Fruit fly (Drosophila melanogaster) whole organism, prepupa: ENCODE results near the gene Reg-2.

Experiments used
- CG10631 ChIP-seq: fragments of 200-800 bp; sonication (Bioruptor generic); optimal IDR thresholded peaks from 2 replicates; lab custom pipeline; 2016; ENCODE audit warnings: missing biosample characterization, missing genetic modification characterization
- CG10669 ChIP-seq: fragments of 200-800 bp; sonication (Bioruptor generic); optimal IDR thresholded peaks from 3 replicates; lab custom pipeline; 2018; ENCODE audit warnings: missing biosample characterization, mild to moderate bottlenecking, missing genetic modification characterization, moderate library complexity
- CG15336 ChIP-seq: fragments of 200-800 bp; sonication (Bioruptor generic); IDR thresholded peaks from 2 replicates; pipeline ENCODE4 v1.3.6; 2022; ENCODE audit warnings: missing biosample characterization, missing genetic modification characterization
- CG16779 ChIP-seq: fragments of 200-800 bp; sonication (Bioruptor generic); optimal IDR thresholded peaks from 3 replicates; lab custom pipeline; 2017; ENCODE audit warnings: missing biosample characterization, mild to moderate bottlenecking, missing genetic modification characterization
- CG3032 ChIP-seq: fragments of 200-800 bp; optimal IDR thresholded peaks from 2 replicates; lab custom pipeline; 2019; ENCODE audit warnings: missing biosample characterization, mild to moderate bottlenecking, missing genetic modification characterization, moderate library complexity
- CG31627 ChIP-seq: fragments of 200-800 bp; sonication (Bioruptor generic); optimal IDR thresholded peaks from 3 replicates; lab custom pipeline; 2016; ENCODE audit warnings: missing biosample characterization, missing genetic modification characterization
- CG34406 ChIP-seq: fragments of 200-800 bp; sonication (Bioruptor generic); optimal IDR thresholded peaks from 3 replicates; lab custom pipeline; 2016; ENCODE audit warnings: missing biosample characterization, missing genetic modification characterization
- CG4318 ChIP-seq: fragments of 200-800 bp; sonication (Bioruptor generic); optimal IDR thresholded peaks from 3 replicates; lab custom pipeline; 2017; ENCODE audit warnings: missing biosample characterization, mild to moderate bottlenecking, missing genetic modification characterization
- CG6163 ChIP-seq: fragments of 200-800 bp; sonication (Bioruptor generic); IDR thresholded peaks from 3 replicates; pipeline ENCODE4 v1.3.6; 2022; ENCODE audit warnings: missing biosample characterization, missing genetic modification characterization
- CG6276 ChIP-seq: fragments of 200-800 bp; sonication (Bioruptor generic); optimal IDR thresholded peaks from 2 replicates; lab custom pipeline; 2017; ENCODE audit warnings: missing biosample characterization, mild to moderate bottlenecking, missing genetic modification characterization
- CG6792 ChIP-seq: fragments of 200-800 bp; sonication (Bioruptor generic); optimal IDR thresholded peaks from 3 replicates; lab custom pipeline; 2016; ENCODE audit warnings: missing biosample characterization, missing genetic modification characterization
- CG6808 ChIP-seq: fragments of 200-800 bp; sonication (Bioruptor generic); optimal IDR thresholded peaks from 3 replicates; lab custom pipeline; 2017; ENCODE audit warnings: missing biosample characterization, missing genetic modification characterization, mild to moderate bottlenecking, moderate library complexity, missing genetic modification reagents
- CG7368 ChIP-seq: fragments of 200-800 bp; sonication (Bioruptor generic); optimal IDR thresholded peaks from 3 replicates; lab custom pipeline; 2016; ENCODE audit warnings: missing biosample characterization, missing genetic modification characterization
- CG8119 ChIP-seq: fragments of 200-800 bp; sonication (Bioruptor generic); IDR thresholded peaks from 3 replicates; pipeline ENCODE4 v1.3.6; 2022; ENCODE audit warnings: missing biosample characterization, missing genetic modification characterization
- CG8319 ChIP-seq: fragments of 200-800 bp; sonication (Bioruptor generic); optimal IDR thresholded peaks from 3 replicates; lab custom pipeline; 2016; ENCODE audit warnings: missing biosample characterization, missing genetic modification characterization
- CG8632 ChIP-seq: fragments of 200-800 bp; sonication (Bioruptor generic); optimal IDR thresholded peaks from 3 replicates; lab custom pipeline; 2016; ENCODE audit warnings: missing biosample characterization, missing genetic modification characterization
- CG9139 ChIP-seq: fragments of 200-800 bp; sonication (Bioruptor generic); optimal IDR thresholded peaks from 3 replicates; lab custom pipeline; 2017; ENCODE audit warnings: missing biosample characterization, mild to moderate bottlenecking, missing genetic modification characterization
- Eip75B ChIP-seq: fragments of 200-800 bp; sonication (Bioruptor generic); optimal IDR thresholded peaks from 3 replicates; lab custom pipeline; 2016; ENCODE audit warnings: missing biosample characterization, missing genetic modification characterization
- Eip78C ChIP-seq: fragments of 200-800 bp; sonication (Bioruptor generic); peaks from one replicate; lab custom pipeline; 2016; ENCODE audit warnings: missing biosample characterization, missing genetic modification characterization
- Eip93F ChIP-seq: fragments of 200-800 bp; sonication (Bioruptor generic); optimal IDR thresholded peaks from 2 replicates; lab custom pipeline; 2016; ENCODE audit warnings: missing biosample characterization, mild to moderate bottlenecking, missing genetic modification characterization
- Ets21C ChIP-seq: fragments of 200-800 bp; sonication (Bioruptor generic); optimal IDR thresholded peaks from 3 replicates; lab custom pipeline; 2016; ENCODE audit warnings: missing biosample characterization, missing genetic modification characterization
- Ets96B ChIP-seq: fragments of 200-800 bp; optimal IDR thresholded peaks from 2 replicates; lab custom pipeline; 2019; ENCODE audit warnings: missing biosample characterization, mild to moderate bottlenecking, missing genetic modification characterization, moderate library complexity
- Gug ChIP-seq: fragments of 200-800 bp; sonication (Bioruptor generic); IDR thresholded peaks from 2 replicates; pipeline ENCODE4 v1.3.6; 2022; ENCODE audit warnings: missing biosample characterization, missing genetic modification characterization
- Hr38 ChIP-seq: sonication (Bioruptor generic); optimal IDR thresholded peaks from 2 replicates; lab custom pipeline; 2016; ENCODE audit warnings: missing biosample characterization, missing genetic modification characterization
- Hr39 ChIP-seq: fragments of 200-800 bp; sonication (Bioruptor generic); optimal IDR thresholded peaks from 2 replicates; lab custom pipeline; 2016; ENCODE audit warnings: missing biosample characterization, missing genetic modification characterization
- Hr4 ChIP-seq: fragments of 200-800 bp; sonication (Bioruptor generic); optimal IDR thresholded peaks from 3 replicates; lab custom pipeline; 2016; ENCODE audit warnings: missing biosample characterization, missing genetic modification characterization
- Lpt ChIP-seq: fragments of 200-800 bp; sonication (Bioruptor generic); optimal IDR thresholded peaks from 3 replicates; lab custom pipeline; 2016; ENCODE audit warnings: missing biosample characterization, missing genetic modification characterization
- OdsH ChIP-seq: fragments of 200-800 bp; sonication (Bioruptor generic); optimal IDR thresholded peaks from 3 replicates; lab custom pipeline; 2016; ENCODE audit warnings: missing biosample characterization, missing genetic modification characterization
- Sox102F ChIP-seq: fragments of 200-800 bp; sonication (Bioruptor generic); optimal IDR thresholded peaks from 2 replicates; lab custom pipeline; 2016; ENCODE audit warnings: missing biosample characterization, mild to moderate bottlenecking, missing genetic modification characterization
- Sox15 ChIP-seq: fragments of 200-800 bp; sonication (Bioruptor generic); optimal IDR thresholded peaks from 3 replicates; lab custom pipeline; 2016; ENCODE audit warnings: missing biosample characterization, missing genetic modification characterization
- achi ChIP-seq: fragments of 200-800 bp; sonication (Bioruptor generic); optimal IDR thresholded peaks from 3 replicates; lab custom pipeline; 2016; ENCODE audit warnings: missing biosample characterization, missing genetic modification characterization
- acj6 ChIP-seq: fragments of 200-800 bp; sonication (Bioruptor generic); optimal IDR thresholded peaks from 3 replicates; lab custom pipeline; 2016; ENCODE audit warnings: missing biosample characterization, missing genetic modification characterization
- cyc ChIP-seq: fragments of 200-800 bp; sonication (Bioruptor generic); optimal IDR thresholded peaks from 3 replicates; lab custom pipeline; 2016; ENCODE audit warnings: missing biosample characterization, missing genetic modification characterization
- dac ChIP-seq: fragments of 200-800 bp; sonication (Bioruptor generic); optimal IDR thresholded peaks from 2 replicates; lab custom pipeline; 2017; ENCODE audit warnings: missing biosample characterization, mild to moderate bottlenecking, missing genetic modification characterization
- dsx ChIP-seq: fragments of 200-800 bp; optimal IDR thresholded peaks from 3 replicates; lab custom pipeline; 2019; ENCODE audit warnings: missing biosample characterization, mild to moderate bottlenecking, missing genetic modification characterization, moderate library complexity; ENCODE audit not compliant: poor library complexity, severe bottlenecking
- eg ChIP-seq: fragments of 200-800 bp; sonication (Bioruptor generic); IDR thresholded peaks from 3 replicates; pipeline ENCODE4 v1.3.6; 2022; ENCODE audit warnings: missing biosample characterization, missing genetic modification characterization
- fd85E ChIP-seq: fragments of 200-800 bp; sonication (Bioruptor generic); optimal IDR thresholded peaks from 3 replicates; lab custom pipeline; 2016; ENCODE audit warnings: missing biosample characterization, missing genetic modification characterization
- fkh ChIP-seq: fragments of 200-800 bp; sonication (Bioruptor generic); optimal IDR thresholded peaks from 3 replicates; lab custom pipeline; 2017; ENCODE audit warnings: missing biosample characterization, mild to moderate bottlenecking, missing genetic modification characterization, moderate library complexity
- lz ChIP-seq: fragments of 200-800 bp; sonication (Bioruptor generic); optimal IDR thresholded peaks from 3 replicates; lab custom pipeline; 2016; ENCODE audit warnings: missing biosample characterization, missing genetic modification characterization
- net ChIP-seq: fragments of 200-800 bp; sonication (Bioruptor generic); optimal IDR thresholded peaks from 3 replicates; lab custom pipeline; 2016; ENCODE audit warnings: missing biosample characterization, missing genetic modification characterization
- pdm3 ChIP-seq: fragments of 200-800 bp; sonication (Bioruptor generic); optimal IDR thresholded peaks from 3 replicates; lab custom pipeline; 2016; ENCODE audit warnings: missing biosample characterization, missing genetic modification characterization
- salr ChIP-seq, 2 experiments: fragments of 200-800 bp; sonication (Bioruptor generic); optimal IDR thresholded peaks; 3 replicates each; lab custom pipeline; 2016 to 2018; ENCODE audit warnings: missing biosample characterization in 2 of 2, missing genetic modification characterization in 2 of 2, mild to moderate bottlenecking in 1 of 2
- spab ChIP-seq: fragments of 200-800 bp; sonication (Bioruptor generic); optimal IDR thresholded peaks from 2 replicates; lab custom pipeline; 2017; ENCODE audit warnings: missing biosample characterization, mild to moderate bottlenecking, missing genetic modification characterization, missing genetic modification reagents
- ss ChIP-seq, 2 experiments: fragments of 200-800 bp; sonication (Bioruptor generic); optimal IDR thresholded peaks; 2 replicates in 1 of 2; 3 replicates in 1 of 2; lab custom pipeline; 2017 to 2018; ENCODE audit warnings: mild to moderate bottlenecking in 2 of 2, missing biosample characterization in 2 of 2, missing genetic modification characterization in 2 of 2, moderate library complexity in 1 of 2
- svp ChIP-seq: fragments of 200-800 bp; sonication (Bioruptor generic); peaks from one replicate; lab custom pipeline; 2016; ENCODE audit warnings: missing biosample characterization, missing genetic modification characterization
- topi ChIP-seq: fragments of 200-800 bp; sonication (Bioruptor generic); optimal IDR thresholded peaks from 3 replicates; lab custom pipeline; 2016; ENCODE audit warnings: missing biosample characterization, missing genetic modification characterization
- vri ChIP-seq: fragments of 200-800 bp; sonication (Bioruptor generic); optimal IDR thresholded peaks from 3 replicates; lab custom pipeline; 2016; ENCODE audit warnings: missing biosample characterization, mild to moderate bottlenecking, missing genetic modification characterization

Reg-2 gene

dm6 chr3L:642865-643738 is 36.7 kb upstream of the Reg-2 start:
- peak; percentile 0 for TF ChIP-seq vri (GFP tag; lab: Kevin White, UChicago)
- no peak for TF ChIP-seq CG9139 (GFP tag; lab: Kevin White, UChicago)
- peak; percentile 92 for TF ChIP-seq fkh (GFP tag; lab: Kevin White, UChicago)
- TF ChIP-seq, all 60 proteins: peak for 2

- TF ChIP-seq eg (GFP tag; lab: Robert Waterston, UW): 0 out of 3 replicates have a peak, but pooled peaks have one; percentile 11
- peak; percentile 51 for TF ChIP-seq CG3032 (tag; lab: Kevin White, UChicago)
- TF ChIP-seq dac (GFP tag; lab: Kevin White, UChicago): no peak
- TF ChIP-seq cyc (GFP tag; lab: Kevin White, UChicago): no peak
- no peak for TF ChIP-seq CG6792 (GFP tag; lab: Kevin White, UChicago)
- TF ChIP-seq CG8119: peak; percentile 64; the same call in 2 of the 3 replicates
- TF ChIP-seq CG7368 (GFP tag; lab: Kevin White, UChicago): no peak
- TF ChIP-seq CG10669 (GFP tag; lab: Kevin White, UChicago): peak; percentile 49
- TF ChIP-seq fkh (GFP tag; lab: Kevin White, UChicago): no peak
- TF ChIP-seq fd85E (GFP tag; lab: Kevin White, UChicago): no peak
- TF ChIP-seq CG15336 (GFP tag; lab: Robert Waterston, UW): peak; percentile 63; the same call in 1 of the 2 replicates
- TF ChIP-seq Eip75B (GFP tag; lab: Kevin White, UChicago): peak; percentile 10
- TF ChIP-seq achi (GFP tag; lab: Kevin White, UChicago): peak; percentile 48
- TF ChIP-seq Eip78C (GFP tag; lab: Kevin White, UChicago): peak; percentile 72
- TF ChIP-seq Lpt: peak; percentile 28
- TF ChIP-seq CG34406 (GFP tag; lab: Kevin White, UChicago): peak; percentile 18
- no peak for TF ChIP-seq Hr39 (GFP tag; lab: Kevin White, UChicago)
- no peak for TF ChIP-seq CG31627 (GFP tag; lab: Kevin White, UChicago)
- TF ChIP-seq acj6 (GFP tag; lab: Kevin White, UChicago): peak; percentile 29
- TF ChIP-seq Eip93F (GFP tag; lab: Kevin White, UChicago): no peak
- TF ChIP-seq topi (GFP tag; lab: Kevin White, UChicago): no peak
- no peak for TF ChIP-seq lz (GFP tag; lab: Kevin White, UChicago)
- TF ChIP-seq ss (GFP tag; optimal IDR thresholded peaks at IDR 0.05; lab: Kevin White, UChicago): no peak
- TF ChIP-seq CG16779 (tag; lab: Kevin White, UChicago): peak; percentile 2
- TF ChIP-seq spab (GFP tag; lab: Kevin White, UChicago): peak; percentile 37
- TF ChIP-seq CG8319 (GFP tag; lab: Kevin White, UChicago): no peak
- peak; percentile 51 for TF ChIP-seq CG4318
- peak; percentile 57 for TF ChIP-seq CG10631
- TF ChIP-seq dsx (GFP tag; lab: Kevin White, UChicago): peak; percentile 71
- TF ChIP-seq Ets21C (GFP tag; lab: Kevin White, UChicago): no peak
- TF ChIP-seq CG6808 (GFP tag; lab: Kevin White, UChicago): peak; percentile 56
- TF ChIP-seq salr (GFP tag; optimal IDR thresholded peaks at IDR 0.05; lab: Kevin White, UChicago): peak in 1 of 2 experiments; percentile 56
- TF ChIP-seq net (GFP tag; lab: Kevin White, UChicago): no peak
- TF ChIP-seq OdsH (GFP tag; lab: Kevin White, UChicago): peak; percentile 55
- peak; percentile 54 for TF ChIP-seq Ets96B (tag; lab: Kevin White, UChicago)
- no peak for TF ChIP-seq Sox15 (GFP tag; lab: Kevin White, UChicago)
- peak; percentile 43 for TF ChIP-seq CG6276 (GFP tag; lab: Kevin White, UChicago)
- TF ChIP-seq CG8632 (GFP tag; lab: Kevin White, UChicago): no peak
- TF ChIP-seq pdm3 (GFP tag; lab: Kevin White, UChicago): peak; percentile 38
- peak; percentile 29; the same call in 1 of the 2 replicates for TF ChIP-seq Gug
- TF ChIP-seq Hr4: peak; percentile 73
- TF ChIP-seq CG6163 (GFP tag; lab: Robert Waterston, UW): 0 out of 3 replicates have a peak, but pooled peaks have one; percentile 11
- TF ChIP-seq svp: peak; percentile 25
- TF ChIP-seq Sox102F (GFP tag; lab: Kevin White, UChicago): no peak
- no peak for TF ChIP-seq Hr38 (GFP tag; lab: Kevin White, UChicago)
Measured at dm6 chr3L:642146-642864, 35.9 kb upstream of the Reg-2 start.
